Worm (Caenorhabditis elegans) whole organism, L1 larva: ENCODE measurements around the gene W03G11.4.

Experiments
- C16A3.4 ChIP-seq: fragments of 150-350 bp; optimal IDR thresholded peaks from 2 replicates; lab custom pipeline; 2014; ENCODE audit warnings: missing biosample characterization, missing genetic modification characterization
- C34B4.2 ChIP-seq: sonication (generic microtip); optimal IDR thresholded peaks from 2 replicates; lab custom pipeline; 2017; ENCODE audit warnings: mild to moderate bottlenecking, missing genetic modification characterization, missing compliant biosample characterization
- F16B12.6 ChIP-seq: fragments of 150-350 bp; optimal IDR thresholded peaks from 2 replicates; lab custom pipeline; 2014; ENCODE audit warnings: missing biosample characterization, missing genetic modification characterization
- alr-1 ChIP-seq: fragments of 200-800 bp; sonication (Bioruptor generic); optimal IDR thresholded peaks from 2 replicates; lab custom pipeline; 2018; ENCODE audit warnings: borderline replicate concordance, mild to moderate bottlenecking, missing genetic modification characterization, missing compliant biosample characterization
- aly-2 ChIP-seq: fragments of 150-350 bp; optimal IDR thresholded peaks from 2 replicates; lab custom pipeline; 2014; ENCODE audit warnings: missing biosample characterization, missing genetic modification characterization
- ama-1 ChIP-seq: fragments of 150-350 bp; optimal IDR thresholded peaks from 2 replicates; lab custom pipeline; 2014
- ceh-63 ChIP-seq: fragments of 200-800 bp; sonication (Bioruptor generic); optimal IDR thresholded peaks from 2 replicates; lab custom pipeline; 2018; ENCODE audit warnings: mild to moderate bottlenecking, missing genetic modification characterization, missing compliant biosample characterization
- ceh-8 ChIP-seq: fragments of 200-800 bp; sonication (Bioruptor generic); optimal IDR thresholded peaks from 2 replicates; lab custom pipeline; 2018; ENCODE audit warnings: mild to moderate bottlenecking, missing genetic modification characterization, moderate library complexity, missing compliant biosample characterization
- dpl-1 ChIP-seq, 3 experiments: fragments of 150-350 bp in 2 of 3; sonication (generic microtip) in 1 of 3; optimal IDR thresholded peaks; 2 replicates each; lab custom pipeline; 2014 to 2017; ENCODE audit warnings: missing biosample characterization in 3 of 3, missing genetic modification characterization in 3 of 3, missing genetic modification reagents in 3 of 3
- efl-1 ChIP-seq, 4 experiments: fragments of 150-350 bp; optimal IDR thresholded peaks in 3 of 4; peaks in 1 of 4; 1 replicate in 1 of 4; 2 replicates in 3 of 4; lab custom pipeline; 2014; ENCODE audit warnings: missing biosample characterization in 2 of 4, missing genetic modification characterization in 2 of 4, missing genetic modification reagents in 2 of 4
- efl-3 ChIP-seq: fragments of 200-800 bp; sonication (Bioruptor generic); optimal IDR thresholded peaks from 2 replicates; lab custom pipeline; 2018; ENCODE audit warnings: mild to moderate bottlenecking, missing genetic modification characterization, missing compliant biosample characterization
- egl-27 ChIP-seq, 2 experiments: fragments of 150-350 bp in 1 of 2; sonication (generic microtip); optimal IDR thresholded peaks; 3 replicates each; lab custom pipeline; 2017 to 2018; ENCODE audit warnings: missing biosample characterization in 2 of 2, missing genetic modification characterization in 2 of 2, missing genetic modification reagents in 2 of 2
- elt-2 ChIP-seq: sonication (generic microtip); optimal IDR thresholded peaks from 2 replicates; lab custom pipeline; 2016; ENCODE audit warnings: missing genetic modification characterization, mild to moderate bottlenecking, inconsistent platforms, missing compliant biosample characterization, missing genetic modification reagents
- elt-3 ChIP-seq, 6 experiments: fragments of 150-350 bp in 1 of 6; sonication (generic microtip); optimal IDR thresholded peaks; 2 replicates each; lab custom pipeline; 2017 to 2018; ENCODE audit warnings: missing biosample characterization in 6 of 6, missing genetic modification characterization in 6 of 6, inconsistent platforms in 1 of 6
- fkh-8 ChIP-seq: sonication (generic microtip); optimal IDR thresholded peaks from 2 replicates; lab custom pipeline; 2016; ENCODE audit warnings: mild to moderate bottlenecking, missing genetic modification characterization, missing compliant biosample characterization
- grh-1 ChIP-seq: fragments of 200-800 bp; sonication (Bioruptor generic); IDR thresholded peaks from 2 replicates; pipeline ENCODE4 v1.3.6; 2022; ENCODE audit warnings: missing genetic modification reagents, missing genetic modification characterization, missing compliant biosample characterization
- hlh-17 ChIP-seq: fragments of 200-800 bp; sonication (Bioruptor generic); optimal IDR thresholded peaks from 2 replicates; lab custom pipeline; 2018; ENCODE audit warnings: missing genetic modification characterization, mild to moderate bottlenecking, missing compliant biosample characterization, moderate library complexity, borderline replicate concordance
- irx-1 ChIP-seq: sonication (generic microtip); optimal IDR thresholded peaks from 2 replicates; lab custom pipeline; 2016; ENCODE audit warnings: missing genetic modification characterization, missing compliant biosample characterization
- jun-1 ChIP-seq: fragments of 150-350 bp; optimal IDR thresholded peaks from 2 replicates; lab custom pipeline; 2014; ENCODE audit warnings: missing biosample characterization, missing genetic modification reagents, missing genetic modification characterization
- lin-13 ChIP-seq: fragments of 150-350 bp; optimal IDR thresholded peaks from 2 replicates; lab custom pipeline; 2014; ENCODE audit warnings: missing biosample characterization, missing genetic modification reagents, missing genetic modification characterization
- lin-35 ChIP-seq, 2 experiments: fragments of 150-350 bp; optimal IDR thresholded peaks; 2 replicates each; lab custom pipeline; 2014; ENCODE audit warnings: missing biosample characterization in 2 of 2, missing genetic modification characterization in 2 of 2, missing genetic modification reagents in 2 of 2
- lir-3 ChIP-seq: sonication (generic microtip); optimal IDR thresholded peaks from 2 replicates; lab custom pipeline; 2016; ENCODE audit warnings: mild to moderate bottlenecking, missing genetic modification characterization, moderate library complexity, missing compliant biosample characterization; ENCODE audit not compliant: poor library complexity
- lsy-2 ChIP-seq, 2 experiments: fragments of 150-350 bp; optimal IDR thresholded peaks; 2 replicates each; lab custom pipeline; 2014; ENCODE audit warnings: missing biosample characterization in 2 of 2, missing genetic modification characterization in 2 of 2
- mef-2 ChIP-seq: fragments of 150-350 bp; optimal IDR thresholded peaks from 2 replicates; lab custom pipeline; 2014; ENCODE audit warnings: missing biosample characterization, missing genetic modification characterization
- nhr-11 ChIP-seq: fragments of 150-350 bp; optimal IDR thresholded peaks from 2 replicates; lab custom pipeline; 2014; ENCODE audit warnings: missing biosample characterization, missing genetic modification characterization
- nhr-12 ChIP-seq: sonication (generic microtip); optimal IDR thresholded peaks from 2 replicates; lab custom pipeline; 2017; ENCODE audit warnings: missing biosample characterization, missing genetic modification characterization
- nhr-19 ChIP-seq: fragments of 200-800 bp; sonication (Bioruptor generic); conservative IDR thresholded peaks from 2 replicates; pipeline ENCODE4 v1.3.6; 2022; ENCODE audit warnings: missing genetic modification characterization, missing compliant biosample characterization
- nhr-237 ChIP-seq: fragments of 150-350 bp; optimal IDR thresholded peaks from 2 replicates; lab custom pipeline; 2014; ENCODE audit warnings: missing biosample characterization, missing genetic modification characterization
- nhr-47 ChIP-seq: sonication (generic microtip); optimal IDR thresholded peaks from 2 replicates; lab custom pipeline; 2016; ENCODE audit warnings: mild to moderate bottlenecking, missing genetic modification characterization, moderate library complexity, missing compliant biosample characterization
- pag-3 ChIP-seq: sonication (generic microtip); optimal IDR thresholded peaks from 2 replicates; lab custom pipeline; 2017; ENCODE audit warnings: missing genetic modification characterization, mild to moderate bottlenecking, missing compliant biosample characterization, antibody characterized with exemption, borderline replicate concordance; ENCODE audit not compliant: insufficient read depth
- rnt-1 ChIP-seq: sonication (generic microtip); optimal IDR thresholded peaks from 2 replicates; lab custom pipeline; 2016; ENCODE audit warnings: mild to moderate bottlenecking, missing genetic modification characterization, moderate library complexity, missing compliant biosample characterization
- snu-23 ChIP-seq: sonication (generic microtip); optimal IDR thresholded peaks from 2 replicates; lab custom pipeline; 2016; ENCODE audit warnings: missing genetic modification characterization, missing compliant biosample characterization
- sox-4 ChIP-seq: sonication (generic microtip); optimal IDR thresholded peaks from 2 replicates; lab custom pipeline; 2016; ENCODE audit warnings: missing genetic modification characterization, missing compliant biosample characterization
- swsn-7 ChIP-seq: sonication (generic microtip); optimal IDR thresholded peaks from 2 replicates; lab custom pipeline; 2016; ENCODE audit warnings: missing genetic modification characterization, missing compliant biosample characterization
- tlp-1 ChIP-seq: fragments of 150-350 bp; optimal IDR thresholded peaks from 2 replicates; lab custom pipeline; 2014; ENCODE audit warnings: missing biosample characterization, missing genetic modification characterization
- unc-130 ChIP-seq: fragments of 150-350 bp; optimal IDR thresholded peaks from 2 replicates; lab custom pipeline; 2017; ENCODE audit warnings: missing biosample characterization, missing genetic modification characterization, inconsistent platforms
- unc-86 ChIP-seq: sonication (generic microtip); optimal IDR thresholded peaks from 2 replicates; lab custom pipeline; 2016; ENCODE audit warnings: missing genetic modification characterization, missing compliant biosample characterization
- vab-15 ChIP-seq: sonication (generic microtip); optimal IDR thresholded peaks from 2 replicates; lab custom pipeline; 2017; ENCODE audit warnings: missing genotype, mild to moderate bottlenecking, missing genetic modification characterization, missing compliant biosample characterization
- xbp-1 ChIP-seq: sonication (generic microtip); optimal IDR thresholded peaks from 2 replicates; lab custom pipeline; 2016; ENCODE audit warnings: missing genetic modification characterization, missing compliant biosample characterization
- zag-1 ChIP-seq: fragments of 150-350 bp; optimal IDR thresholded peaks from 2 replicates; lab custom pipeline; 2014; ENCODE audit warnings: missing biosample characterization, missing genetic modification characterization
- ztf-11 ChIP-seq, 2 experiments: sonication (generic microtip); optimal IDR thresholded peaks; 2 replicates each; lab custom pipeline; 2016 to 2017; ENCODE audit warnings: missing genetic modification characterization in 2 of 2, missing biosample characterization in 1 of 2, missing compliant biosample characterization in 1 of 2
- ztf-4 ChIP-seq: fragments of 150-350 bp; optimal IDR thresholded peaks from 2 replicates; lab custom pipeline; 2014; ENCODE audit warnings: missing biosample characterization, missing genetic modification characterization

W03G11.4 gene

ce11 chrX:12118340-12118739 lies 25.4 kb upstream of the W03G11.4 start, which contains the start of gene lgc-16:
lgc-16 (plus strand) TSS chrX:12118640.
- TF ChIP-seq efl-1 (optimal IDR thresholded peaks at IDR 0.05; lab: Kevin White, UChicago) = no peak
- TF ChIP-seq efl-1 (GFP tag; optimal IDR thresholded peaks at IDR 0.05 in 1 of 2; lab: Kevin White, UChicago) = peak in 1 of 2 experiments; percentile 37
- no peak for TF ChIP-seq alr-1 (tag; lab: Kevin White, UChicago)

- TF ChIP-seq C34B4.2 (no peak), egl-27 (tag; optimal IDR thresholded peaks at IDR 0.05; lab: Kevin White, UChicago) (no peak), snu-23 (no peak), C16A3.4 (tag; lab: Kevin White, UChicago) (no peak), grh-1 (GFP tag; lab: Robert Waterston, UW) (no peak), unc-130 (tag; lab: Kevin White, UChicago) (no peak), pag-3 (tag; lab: Kevin White, UChicago) (no peak), fkh-8 (tag; lab: Kevin White, UChicago) (no peak), nhr-11 (tag; lab: Kevin White, UChicago) (no peak), jun-1 (tag; lab: Kevin White, UChicago) (no peak), vab-15 (tag; lab: Kevin White, UChicago) (no peak), hlh-17 (no peak), unc-86 (no peak), elt-2 (tag; lab: Kevin White, UChicago) (no peak), ceh-63 (GFP tag; lab: Kevin White, UChicago) (no peak)
Measured at ce11 chrX:12114024-12114423, 21.1 kb upstream of the W03G11.4 start, which contains the start of gene lgc-15. lgc-15 (plus strand) TSS chrX:12114324.

DNA sequence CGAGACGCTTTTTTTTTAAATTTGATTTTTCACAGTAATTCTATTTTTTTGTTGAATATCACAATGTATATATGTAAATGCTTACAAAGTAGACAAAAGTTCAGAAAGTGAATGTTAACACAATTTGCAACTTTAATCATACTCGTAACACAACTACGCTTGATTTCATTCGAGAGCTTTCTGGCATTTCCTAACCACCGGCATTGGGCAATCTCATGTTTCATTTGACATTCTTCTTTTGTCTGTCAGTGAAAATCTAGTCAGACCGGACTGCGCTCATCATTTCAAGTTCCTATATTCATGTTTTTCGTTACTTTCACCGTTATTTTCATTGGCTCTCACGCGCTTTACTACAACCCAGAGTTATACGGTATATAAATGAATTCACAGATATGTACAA lies 18.3 kb upstream of the W03G11.4 start, which contains the start of gene lgc-14:
Gene lgc-14, plus strand, starts transcription at position 301 of the 400 bp plus-strand sequence.
- no peak for TF ChIP-seq ceh-8 (GFP tag; lab: Kevin White, UChicago)
- TF ChIP-seq efl-1 (optimal IDR thresholded peaks at IDR 0.05; lab: Kevin White, UChicago) = no peak
- TF ChIP-seq efl-1 (GFP tag; optimal IDR thresholded peaks at IDR 0.05 in 1 of 2; lab: Kevin White, UChicago) = no peak
- TF ChIP-seq, all 84 proteins: peak for 0

DNA sequence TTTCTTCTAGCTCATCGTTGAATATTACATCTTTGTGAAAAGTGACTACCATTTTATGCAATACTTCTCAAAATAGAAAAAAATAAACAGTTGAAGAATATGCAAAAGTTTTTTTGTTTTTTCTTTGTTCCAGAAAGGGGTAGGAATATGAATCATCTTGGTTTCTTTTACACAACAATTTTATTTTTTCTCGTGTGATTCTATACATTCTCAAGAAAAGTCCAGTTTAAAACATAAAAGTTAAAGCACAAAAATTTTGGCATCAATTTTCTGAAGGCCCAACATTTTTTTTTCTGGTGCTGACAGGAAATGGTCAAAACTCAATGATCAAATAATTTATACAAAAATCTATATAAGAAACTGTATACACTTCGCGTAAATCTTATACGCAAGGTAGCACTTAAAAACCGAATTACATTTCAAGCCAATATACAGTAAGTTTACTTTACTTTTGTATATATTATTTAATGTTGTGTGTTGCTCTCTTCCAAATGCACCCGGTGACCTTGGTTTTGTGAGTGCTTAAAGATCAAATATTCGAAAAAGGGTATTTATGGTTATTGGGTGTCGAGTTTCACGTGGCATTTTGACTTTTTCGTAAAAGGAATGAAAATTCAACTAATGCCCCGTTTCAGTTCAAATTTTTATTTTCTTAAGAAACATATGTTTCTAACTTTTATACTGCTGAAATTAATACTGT lies 15.7 kb upstream of the W03G11.4 start, which contains the start of the genes W03G11.2 and lgc-13:
Gene W03G11.2, minus strand, starts transcription at position 101 of the 700 bp plus-strand sequence.
Gene lgc-13, plus strand, starts transcription at position 650 of the 700 bp plus-strand sequence.
- TF ChIP-seq efl-3 = no peak
- TF ChIP-seq vab-15 (tag; lab: Kevin White, UChicago) = no peak
- no peak for TF ChIP-seq nhr-12 (tag; lab: Kevin White, UChicago)
- no peak for TF ChIP-seq nhr-237
- no peak for TF ChIP-seq jun-1 (tag; lab: Kevin White, UChicago)
- no peak for TF ChIP-seq ztf-4
- no peak for TF ChIP-seq mef-2
- no peak for TF ChIP-seq F16B12.6 (tag; lab: Kevin White, UChicago)
- no peak for TF ChIP-seq tlp-1 (tag; lab: Kevin White, UChicago)
- no peak for TF ChIP-seq elt-3 (tag; optimal IDR thresholded peaks at IDR 0.05; lab: Kevin White, UChicago)
- no peak for TF ChIP-seq lin-13 (GFP tag; lab: Kevin White, UChicago)
- no peak for TF ChIP-seq C34B4.2
- TF ChIP-seq sox-4 (tag; lab: Kevin White, UChicago) = no peak
- TF ChIP-seq lir-3 (tag; lab: Kevin White, UChicago) = no peak

- TF ChIP-seq sox-4 (tag; lab: Kevin White, UChicago) (peak; percentile 63), ama-1 (no peak), lsy-2 (tag; optimal IDR thresholded peaks at IDR 0.05; lab: Kevin White, UChicago) (peak; percentile 66 to 74), ztf-11 (tag; optimal IDR thresholded peaks at IDR 0.05; lab: Kevin White, UChicago) (peak in 1 of 2 experiments; percentile 79), irx-1 (tag; lab: Kevin White, UChicago) (peak; percentile 74), tlp-1 (tag; lab: Kevin White, UChicago) (no peak), jun-1 (tag; lab: Kevin White, UChicago) (peak; percentile 75), unc-86 (peak; percentile 79), aly-2 (tag; lab: Kevin White, UChicago) (peak; percentile 38), rnt-1 (peak; percentile 84), swsn-7 (tag; lab: Kevin White, UChicago) (peak; percentile 85), zag-1 (tag; lab: Kevin White, UChicago) (no peak), dpl-1 (GFP tag; optimal IDR thresholded peaks at IDR 0.05; lab: Kevin White, UChicago) (peak in 2 of 3 experiments; percentile 4 to 13), nhr-19 (GFP tag; lab: Robert Waterston, UW) (peak; percentile 86), xbp-1 (tag; lab: Kevin White, UChicago) (peak; percentile 70), lin-35 (GFP tag; optimal IDR thresholded peaks at IDR 0.05; lab: Kevin White, UChicago) (peak in 1 of 2 experiments; percentile 42), nhr-47 (tag; lab: Kevin White, UChicago) (peak; percentile 88)
Measured at ce11 chrX:12106004-12106403, 13.1 kb upstream of the W03G11.4 start.
